Worm (Caenorhabditis elegans) whole organism, young adult: ENCODE measurements around the gene irld-47.

Experiments used
- ama-1 ChIP-seq, 3 experiments: fragments of 150-350 bp in 1 of 3; sonication (generic microtip) in 2 of 3; optimal IDR thresholded peaks; 2 replicates each; lab custom pipeline; 2014 to 2018; ENCODE audit warnings: missing biosample characterization in 2 of 3, missing genetic modification characterization in 2 of 3, missing genetic modification reagents in 2 of 3
- atf-7 ChIP-seq: sonication (generic microtip); optimal IDR thresholded peaks from 2 replicates; lab custom pipeline; 2017; ENCODE audit warnings: mild to moderate bottlenecking, missing genetic modification characterization, missing compliant biosample characterization
- egl-44 ChIP-seq: fragments of 200-800 bp; sonication (Bioruptor generic); IDR thresholded peaks from 2 replicates; pipeline ENCODE4 v1.3.6; 2022; ENCODE audit warnings: missing genetic modification reagents, missing genetic modification characterization, missing compliant biosample characterization
- unc-62 ChIP-seq: fragments of 150-350 bp; optimal IDR thresholded peaks from 2 replicates; lab custom pipeline; 2014; ENCODE audit warnings: missing biosample characterization, missing genetic modification reagents, missing genetic modification characterization
- ztf-3 ChIP-seq: fragments of 200-800 bp; sonication (Bioruptor generic); optimal IDR thresholded peaks from 2 replicates; lab custom pipeline; 2018; ENCODE audit warnings: mild to moderate bottlenecking, missing genetic modification characterization, missing compliant biosample characterization

- TF ChIP-seq ama-1 (optimal IDR thresholded peaks at IDR 0.05; lab: Kevin White, UChicago) (no peak), ama-1 (GFP tag; optimal IDR thresholded peaks at IDR 0.05; lab: Kevin White, UChicago) (no peak), egl-44 (GFP tag; lab: Robert Waterston, UW) (no peak), atf-7 (tag; lab: Kevin White, UChicago) (no peak), ztf-3 (GFP tag; lab: Kevin White, UChicago) (no peak), unc-62 (no peak)
Observed at ce11 chrII:7842053-7842452, 19.7 kb upstream of the irld-47 start, which contains the start of gene klp-3.
